Fruit fly (Drosophila melanogaster) whole organism: ENCODE data around the gene jar.

Experiments used
- pan ChIP-seq: fragments of >200 bp; optimal IDR thresholded peaks from 2 replicates; lab custom pipeline; 2017
- psq ChIP-seq: fragments of >200 bp; optimal IDR thresholded peaks from 2 replicates; lab custom pipeline; 2017

DNA sequence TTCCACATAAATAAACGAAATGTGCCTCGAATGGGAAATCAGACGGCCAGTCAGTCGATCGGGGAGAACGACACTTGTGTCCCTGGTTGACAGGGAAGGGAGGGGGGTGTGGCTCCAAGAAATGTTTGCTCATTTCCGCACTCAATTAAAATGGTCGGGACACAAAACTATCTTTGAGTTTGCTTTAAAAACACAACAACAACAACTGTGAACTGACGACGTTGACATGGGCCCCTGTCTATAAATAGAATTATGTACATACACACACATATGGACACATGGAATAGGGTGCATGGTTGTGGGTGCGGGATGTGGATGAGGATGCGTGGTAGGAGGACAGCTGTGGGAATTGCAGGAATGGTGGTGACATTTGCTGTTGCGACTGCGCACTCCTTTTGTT lies 999 bp downstream of the jar start:
- TF ChIP-seq psq (lab: Kevin White, UChicago) (no peak), pan (lab: Kevin White, UChicago) (no peak)
